Fruit fly (Drosophila melanogaster) S2 (cell line): ENCODE results near the gene CG12375.

ENCODE experiments used
- CG8478 ChIP-seq: fragments of >200 bp; optimal IDR thresholded peaks from 2 replicates; lab custom pipeline; 2018
- CTCF ChIP-seq, 2 experiments: fragments of >200 bp; optimal IDR thresholded peaks; 2 replicates each; lab custom pipeline; 2018

DNA sequence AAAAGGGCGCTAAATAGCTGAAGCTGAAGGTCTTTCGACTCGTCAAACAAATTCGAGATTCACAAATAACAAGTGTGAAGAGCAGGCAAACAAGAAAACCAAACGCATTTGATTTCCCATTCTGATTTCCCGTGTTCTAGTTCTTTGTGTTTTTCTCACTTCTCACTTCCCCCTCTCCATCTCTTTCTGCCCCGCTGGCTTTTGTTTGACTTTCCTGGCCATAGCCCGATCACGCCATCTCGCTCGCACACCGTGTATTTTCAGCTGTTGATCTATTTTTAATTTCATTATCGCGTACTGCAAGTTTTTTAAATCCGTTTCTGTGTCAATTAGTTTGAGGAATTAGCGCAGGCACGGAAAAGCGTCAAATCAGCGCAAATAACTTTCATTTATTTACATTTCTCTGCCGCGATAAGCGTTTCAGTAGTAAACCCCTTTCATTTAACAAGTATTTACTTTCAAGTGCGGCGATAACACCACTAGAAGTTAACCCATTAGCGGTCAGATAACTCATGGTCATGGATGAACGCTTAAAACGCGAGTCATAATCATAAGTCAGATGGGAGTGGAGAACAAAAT lies 37.0 kb upstream of the CG12375 start:
- no peak for TF ChIP-seq CG8478 (lab: Kevin White, UChicago)
- TF ChIP-seq CTCF (optimal IDR thresholded peaks at IDR 0.05; lab: Kevin White, UChicago): no peak
